Fruit fly (Drosophila melanogaster): ENCODE results near the gene sas.

- TF ChIP-seq Sin3A (optimal IDR thresholded peaks at IDR 0.05) (no peak), psq (optimal IDR thresholded peaks at IDR 0.05) (no peak), insv (optimal IDR thresholded peaks at IDR 0.05) (no peak), h (optimal IDR thresholded peaks at IDR 0.05) (no peak)
Measured at dm6 chr3R:7159615-7160014, 3.0 kb upstream of the sas start.

All from Kc167 (cell line).